Fruit fly (Drosophila melanogaster): ENCODE results near the gene CG11426.

DNA sequence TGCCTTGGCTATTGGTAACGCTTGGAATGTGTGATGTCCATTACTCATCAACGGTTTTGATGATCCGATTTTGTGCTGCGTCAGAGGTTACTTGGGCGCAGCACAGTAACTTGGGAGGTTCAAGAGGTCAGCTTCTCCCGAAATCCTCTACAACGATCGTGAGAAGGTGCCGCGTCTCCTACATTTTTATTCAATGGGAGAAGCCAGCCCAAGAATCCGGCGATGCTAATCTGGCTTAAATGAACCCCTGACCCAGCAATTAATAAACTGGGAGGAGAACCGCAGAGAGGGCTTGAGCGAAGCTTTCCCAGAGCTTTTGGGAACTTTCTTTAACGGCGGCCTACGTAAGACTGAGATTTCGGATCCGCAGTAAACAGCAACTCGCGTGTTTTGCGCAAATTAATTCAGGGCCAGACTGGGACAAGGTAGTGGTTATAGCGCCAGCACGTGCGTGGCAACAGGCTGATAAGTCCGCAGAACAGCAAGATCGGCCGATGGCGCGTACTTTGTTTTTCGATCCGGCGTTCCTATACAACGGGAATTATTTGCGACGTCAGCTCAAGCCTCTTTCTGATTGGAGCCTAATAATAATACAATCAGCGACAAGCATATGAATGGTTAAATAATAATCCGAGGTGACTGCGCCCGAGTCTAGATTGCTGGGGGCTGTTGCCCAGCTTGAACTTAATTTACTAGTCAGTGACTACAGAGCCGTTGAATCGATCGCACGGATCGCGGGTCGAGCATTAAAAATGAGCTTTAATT lies 3.9 kb downstream of the CG11426 start, which contains the start of gene CG11425:
- no peak for TF ChIP-seq CG8478 (optimal IDR thresholded peaks at IDR 0.05)
- no peak for TF ChIP-seq CTCF (optimal IDR thresholded peaks at IDR 0.05)
